Fruit fly (Drosophila melanogaster): ENCODE measurements around the gene CG31886.

Gene CG31886

DNA sequence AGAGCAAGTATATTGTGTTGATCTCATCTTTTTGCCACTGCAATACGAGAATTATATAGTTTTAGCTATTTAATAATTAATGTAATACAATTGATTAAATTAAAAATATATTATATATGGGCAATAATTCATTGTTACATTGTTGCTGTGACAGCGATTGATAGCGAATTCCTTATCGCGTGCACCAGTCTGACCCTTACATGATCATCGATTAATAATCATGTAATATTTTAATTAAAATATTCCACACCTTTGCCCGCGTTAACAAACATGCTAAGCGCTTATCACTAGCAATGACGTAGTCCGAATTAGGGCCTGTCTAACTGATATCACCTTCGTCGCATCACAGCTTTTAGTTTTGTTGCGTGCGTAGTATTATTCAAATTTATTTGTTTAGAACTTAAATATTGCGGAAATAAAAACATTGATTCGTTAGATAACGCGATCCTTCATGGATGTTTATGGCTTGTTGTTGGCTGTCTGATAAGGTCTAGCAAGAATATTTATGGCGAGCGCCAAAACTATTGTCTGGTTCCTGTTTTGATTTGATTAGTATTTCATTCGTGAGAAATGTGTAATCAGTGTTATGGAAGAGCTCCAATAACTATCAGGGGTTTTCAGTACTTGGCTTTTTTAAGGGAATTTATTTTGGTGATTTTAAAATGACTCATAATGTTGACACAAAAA is 28.5 kb upstream of the CG31886 start:
- TF ChIP-seq EcR (GFP tag; optimal IDR thresholded peaks at IDR 0.05) (no peak), Pif1B (GFP tag; optimal IDR thresholded peaks at IDR 0.05) (no peak)

DNA sequence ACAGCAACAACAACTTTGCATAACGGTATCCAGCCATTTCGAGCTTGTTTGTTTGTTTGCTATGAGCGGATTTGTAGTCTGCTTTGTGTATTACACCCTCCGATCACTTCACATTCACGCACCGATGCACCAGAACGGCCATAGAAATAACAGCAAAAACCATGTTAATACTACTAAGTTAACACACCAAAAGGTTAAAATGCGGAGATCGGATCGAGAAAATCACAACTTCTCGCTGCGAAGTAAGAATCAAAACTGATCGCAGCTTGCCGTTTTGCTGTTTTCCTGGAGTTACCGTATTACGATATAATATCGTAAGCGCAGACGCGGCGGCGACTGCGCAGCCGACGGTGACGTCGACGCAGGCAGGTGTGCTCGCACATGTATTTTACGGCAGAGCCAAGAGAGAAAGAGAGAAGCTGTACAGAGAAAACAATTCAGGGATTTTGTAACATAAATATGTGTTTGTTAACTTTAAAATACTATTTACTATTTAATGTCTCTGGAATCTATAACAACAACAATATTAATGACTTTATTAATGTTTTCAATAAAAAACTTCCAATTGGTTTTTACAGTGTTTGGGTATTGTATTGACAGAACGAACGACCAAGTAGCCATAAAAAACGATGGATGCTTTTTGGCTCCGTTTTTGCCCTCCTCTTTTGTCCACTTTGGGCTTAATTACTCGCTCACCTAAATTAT is 25.9 kb upstream of the CG31886 start, which contains the start of gene CG13101:
Gene CG13101 (minus strand): TSS at position 259 of the 705 bp plus-strand sequence.
- TF ChIP-seq CG4496 (GFP tag; IDR thresholded peaks at IDR 0.05) = peak; percentile 96
- peak; percentile 89 for TF ChIP-seq fd96Ca (GFP tag; IDR thresholded peaks at IDR 0.05)
- TF ChIP-seq CG10348 (GFP tag; IDR thresholded peaks at IDR 0.05) = peak; percentile 84; the same call in 1 of the 2 replicates
- peak; percentile 92 for TF ChIP-seq CG34367 (tag; optimal IDR thresholded peaks at IDR 0.05)
- TF ChIP-seq Pif1B (GFP tag; optimal IDR thresholded peaks at IDR 0.05) = peak; percentile 92
- TF ChIP-seq EcR (GFP tag; optimal IDR thresholded peaks at IDR 0.05) = no peak
- TF ChIP-seq rn (GFP tag; IDR thresholded peaks at IDR 0.05) = peak; percentile 96
- TF ChIP-seq Snoo (tag; optimal IDR thresholded peaks at IDR 0.05) = peak; percentile 90
- TF ChIP-seq CG14655 (GFP tag; optimal IDR thresholded peaks at IDR 0.05) = peak; percentile 95
- peak; percentile 94 for TF ChIP-seq CG15710 (tag; optimal IDR thresholded peaks at IDR 0.05)
- TF ChIP-seq CG17806 (tag; optimal IDR thresholded peaks at IDR 0.05) = peak; percentile 93
- peak; percentile 96 for TF ChIP-seq Ets98B (GFP tag; IDR thresholded peaks at IDR 0.05)
- peak; percentile 90 for TF ChIP-seq D1 (tag; optimal IDR thresholded peaks at IDR 0.05)
- peak; percentile 97 for TF ChIP-seq CG32121 (GFP tag; IDR thresholded peaks at IDR 0.05)
- peak; percentile 85 for TF ChIP-seq Pif1A (GFP tag; optimal IDR thresholded peaks at IDR 0.05)
- TF ChIP-seq CG8159 (tag; optimal IDR thresholded peaks at IDR 0.05) = peak; percentile 93
- TF ChIP-seq CG13204 (GFP tag; optimal IDR thresholded peaks at IDR 0.05) = peak; percentile 63
- TF ChIP-seq CG9948 (tag; optimal IDR thresholded peaks at IDR 0.05) = peak; percentile 93
- TF ChIP-seq gl (tag; optimal IDR thresholded peaks at IDR 0.05) = peak; percentile 78
- TF ChIP-seq CG8301 (tag; optimal IDR thresholded peaks at IDR 0.05) = peak; percentile 95
- peak; percentile 98 for TF ChIP-seq CG12605 (GFP tag; IDR thresholded peaks at IDR 0.05)

DNA sequence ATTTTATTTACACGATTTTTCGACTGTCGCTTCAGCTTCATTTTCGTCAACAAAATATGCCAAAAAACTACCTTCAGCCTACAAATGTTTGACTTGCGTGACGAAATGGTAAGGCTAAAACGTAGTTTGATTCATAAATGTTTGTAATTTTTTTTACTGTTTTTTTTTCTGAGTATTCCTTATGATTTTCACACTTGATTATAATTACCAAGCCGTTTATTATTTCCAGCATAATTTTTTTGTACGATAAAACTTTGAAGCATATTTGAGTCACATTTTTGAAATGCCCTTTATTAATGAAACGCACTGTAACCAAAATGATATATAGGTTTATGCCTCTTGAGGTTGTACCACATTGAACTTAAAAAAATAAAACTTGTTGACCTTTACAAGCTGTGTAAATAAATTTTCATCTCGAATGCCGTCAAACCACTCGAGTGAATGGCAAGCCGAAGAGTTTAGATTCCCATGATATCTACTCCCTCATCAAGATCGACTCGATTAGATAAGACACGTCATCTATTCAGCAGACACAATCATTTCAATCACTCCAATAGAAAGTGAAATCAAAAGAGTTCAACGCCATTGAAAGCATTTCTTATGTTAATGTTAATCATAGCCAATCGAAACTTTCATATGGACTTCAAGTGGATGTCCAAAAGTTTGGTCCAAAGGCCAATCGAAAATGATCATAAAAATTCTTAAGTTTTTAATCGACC is 23.9 kb upstream of the CG31886 start:
- no peak for TF ChIP-seq CG32121 (GFP tag; IDR thresholded peaks at IDR 0.05)
- TF ChIP-seq CG14655 (GFP tag; optimal IDR thresholded peaks at IDR 0.05) = no peak
- TF ChIP-seq D1 (tag; optimal IDR thresholded peaks at IDR 0.05) = no peak
- TF ChIP-seq rn (GFP tag; IDR thresholded peaks at IDR 0.05) = no peak
- TF ChIP-seq CG8301 (tag; optimal IDR thresholded peaks at IDR 0.05) = no peak
- TF ChIP-seq Pif1B (GFP tag; optimal IDR thresholded peaks at IDR 0.05) = no peak
- TF ChIP-seq CG15710 (tag; optimal IDR thresholded peaks at IDR 0.05) = no peak
- no peak for TF ChIP-seq CG13204 (GFP tag; optimal IDR thresholded peaks at IDR 0.05)
- no peak for TF ChIP-seq CG10348 (GFP tag; IDR thresholded peaks at IDR 0.05)
- no peak for TF ChIP-seq Snoo (tag; optimal IDR thresholded peaks at IDR 0.05)
- TF ChIP-seq fd96Ca (GFP tag; IDR thresholded peaks at IDR 0.05) = no peak
- TF ChIP-seq Pif1A (GFP tag; optimal IDR thresholded peaks at IDR 0.05) = no peak
- TF ChIP-seq CG12605 (GFP tag; IDR thresholded peaks at IDR 0.05) = no peak
- TF ChIP-seq gl (tag; optimal IDR thresholded peaks at IDR 0.05) = no peak
- TF ChIP-seq CG34367 (tag; optimal IDR thresholded peaks at IDR 0.05) = no peak
- TF ChIP-seq EcR (GFP tag; optimal IDR thresholded peaks at IDR 0.05) = no peak
- no peak for TF ChIP-seq CG8159 (tag; optimal IDR thresholded peaks at IDR 0.05)

DNA sequence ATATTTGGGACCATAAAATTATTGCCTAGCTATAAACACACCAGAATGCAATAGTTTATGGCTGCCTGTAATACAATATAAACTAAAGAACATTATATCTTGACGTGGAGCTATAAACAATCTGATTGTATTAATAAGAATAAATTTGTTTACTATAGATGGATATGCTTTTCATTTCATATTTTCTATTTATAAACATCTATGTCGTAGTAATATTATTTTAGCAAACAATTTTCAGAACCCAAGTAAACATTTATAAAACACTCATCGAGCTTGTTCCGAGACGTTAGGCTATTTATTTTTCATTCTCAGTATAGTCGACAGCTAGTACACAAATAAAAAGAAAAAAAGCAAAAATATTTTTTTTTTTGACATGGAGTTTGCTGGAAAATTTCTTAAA is 21.5 kb upstream of the CG31886 start, which contains the start of gene CG18662:
Gene CG18662 (plus strand): TSS at position 301 of the 400 bp plus-strand sequence.
- TF ChIP-seq D1 (tag; optimal IDR thresholded peaks at IDR 0.05) (no peak), Pif1A (GFP tag; optimal IDR thresholded peaks at IDR 0.05) (no peak), EcR (GFP tag; optimal IDR thresholded peaks at IDR 0.05) (no peak), Ets98B (GFP tag; IDR thresholded peaks at IDR 0.05) (no peak), CG12605 (GFP tag; IDR thresholded peaks at IDR 0.05) (no peak), CG13204 (GFP tag; optimal IDR thresholded peaks at IDR 0.05) (no peak), rn (GFP tag; IDR thresholded peaks at IDR 0.05) (no peak), CG34367 (tag; optimal IDR thresholded peaks at IDR 0.05) (no peak), Pif1B (GFP tag; optimal IDR thresholded peaks at IDR 0.05) (no peak), Snoo (tag; optimal IDR thresholded peaks at IDR 0.05) (no peak), CG32121 (GFP tag; IDR thresholded peaks at IDR 0.05) (no peak), CG14655 (GFP tag; optimal IDR thresholded peaks at IDR 0.05) (no peak), CG4496 (GFP tag; IDR thresholded peaks at IDR 0.05) (no peak), gl (tag; optimal IDR thresholded peaks at IDR 0.05) (no peak), CG8301 (tag; optimal IDR thresholded peaks at IDR 0.05) (no peak), CG8159 (tag; optimal IDR thresholded peaks at IDR 0.05) (no peak)

DNA sequence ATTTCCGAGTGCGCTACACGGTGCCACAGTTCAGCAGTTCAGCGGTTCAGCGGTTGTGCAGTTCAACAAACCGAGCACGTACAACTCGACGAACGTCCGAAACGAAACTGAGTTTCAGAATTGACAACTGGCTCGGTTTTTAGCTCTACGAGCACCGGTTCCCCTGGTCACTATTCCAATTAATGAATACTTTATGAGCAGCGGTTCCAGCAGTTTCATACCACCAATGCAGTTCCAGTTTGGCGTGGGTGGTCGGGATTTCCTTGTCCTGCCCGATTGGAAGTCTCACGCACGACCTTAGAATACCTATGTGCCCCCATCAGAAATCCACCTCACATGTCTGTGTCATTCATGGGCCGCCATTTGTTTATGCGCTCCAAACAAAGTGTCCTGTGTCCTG is 16.5 kb upstream of the CG31886 start, which contains the start of gene CG9541:
Gene CG9541 (minus strand): TSS at position 101 of the 400 bp plus-strand sequence.
- TF ChIP-seq rn (GFP tag; IDR thresholded peaks at IDR 0.05) (no peak), Ets98B (GFP tag; IDR thresholded peaks at IDR 0.05) (no peak), EcR (GFP tag; optimal IDR thresholded peaks at IDR 0.05) (no peak), CG8159 (tag; optimal IDR thresholded peaks at IDR 0.05) (no peak), fd96Ca (GFP tag; IDR thresholded peaks at IDR 0.05) (no peak), CG10348 (GFP tag; IDR thresholded peaks at IDR 0.05) (no peak), CG4496 (GFP tag; IDR thresholded peaks at IDR 0.05) (no peak), gl (tag; optimal IDR thresholded peaks at IDR 0.05) (no peak), CG17806 (tag; optimal IDR thresholded peaks at IDR 0.05) (no peak), Snoo (tag; optimal IDR thresholded peaks at IDR 0.05) (no peak), Pif1B (GFP tag; optimal IDR thresholded peaks at IDR 0.05) (no peak), CG13204 (GFP tag; optimal IDR thresholded peaks at IDR 0.05) (no peak), CG15710 (tag; optimal IDR thresholded peaks at IDR 0.05) (no peak), CG12605 (GFP tag; IDR thresholded peaks at IDR 0.05) (no peak), CG8301 (tag; optimal IDR thresholded peaks at IDR 0.05) (no peak), Pif1A (GFP tag; optimal IDR thresholded peaks at IDR 0.05) (no peak), CG14655 (GFP tag; optimal IDR thresholded peaks at IDR 0.05) (no peak), CG34367 (tag; optimal IDR thresholded peaks at IDR 0.05) (no peak)

Measured in whole organism, pupa.